Worm (Caenorhabditis elegans) whole organism, L4/young adult: ENCODE results near the gene T25D1.2.

Experiments used
- W03F9.2 ChIP-seq: fragments of 150-350 bp; optimal IDR thresholded peaks from 2 replicates; lab custom pipeline; 2014; ENCODE audit warnings: missing biosample characterization, missing genetic modification characterization
- dao-5 ChIP-seq: sonication (generic microtip); optimal IDR thresholded peaks from 2 replicates; lab custom pipeline; 2016; ENCODE audit warnings: missing genotype, missing genetic modification characterization, moderate library complexity, missing compliant biosample characterization
- him-1 ChIP-seq: sonication (generic microtip); optimal IDR thresholded peaks from 2 replicates; lab custom pipeline; 2016; ENCODE audit warnings: missing genotype, missing genetic modification reagents, missing genetic modification characterization, missing compliant biosample characterization

Gene T25D1.2

ce11 chrX:16565781-16566180 lies 50.4 kb downstream of the T25D1.2 start:
- TF ChIP-seq W03F9.2 (tag; lab: Kevin White, UChicago) = no peak
- no peak for TF ChIP-seq dao-5 (tag; lab: Kevin White, UChicago)
- no peak for TF ChIP-seq him-1 (tag; lab: Kevin White, UChicago)

- TF ChIP-seq W03F9.2 (tag; lab: Kevin White, UChicago) = no peak
- no peak for TF ChIP-seq dao-5 (tag; lab: Kevin White, UChicago)
- no peak for TF ChIP-seq him-1 (tag; lab: Kevin White, UChicago)
Observed at ce11 chrX:16566358-16566757, 51.0 kb downstream of the T25D1.2 start.
